Worm (Caenorhabditis elegans): Measurements from ENCODE around the gene sru-8.

- no peak for TF ChIP-seq swsn-7 (tag; optimal IDR thresholded peaks at IDR 0.05)
- TF ChIP-seq nhr-90 (tag; optimal IDR thresholded peaks at IDR 0.05; ENCODE audit: poor library complexity) = no peak
- TF ChIP-seq ces-1 (GFP tag; optimal IDR thresholded peaks at IDR 0.05) = no peak
These were observed 7.7 kb upstream of the sru-8 start, which contains the start of gene sru-38 for ce11 chrV:9835945-9836344.
